Worm (Caenorhabditis elegans): Measurements from ENCODE around the gene sucg-1.
A peak's percentile ranks its signal among the peaks of the same experiment; 100 is the strongest.

sucg-1 gene

ce11 chrIV:7706805-7707204, 21.9 kb upstream of the sucg-1 start, which contains the start of gene F33D4.4:
F33D4.4 (minus strand) TSS chrIV:7706905.
- TF ChIP-seq fkh-10 (GFP tag; optimal IDR thresholded peaks at IDR 0.05) (no peak), lin-39 (tag; optimal IDR thresholded peaks at IDR 0.05) (no peak), nhr-23 (tag; optimal IDR thresholded peaks at IDR 0.05) (no peak), ZK546.5 (tag; optimal IDR thresholded peaks at IDR 0.05) (no peak), ceh-82 (tag; optimal IDR thresholded peaks at IDR 0.05) (no peak), R02D3.7 (tag; optimal IDR thresholded peaks at IDR 0.05) (no peak), jun-1 (tag; optimal IDR thresholded peaks at IDR 0.05) (no peak), snpc-4 (tag; optimal IDR thresholded peaks at IDR 0.05) (no peak), zag-1 (tag; optimal IDR thresholded peaks at IDR 0.05) (no peak), nhr-77 (tag; optimal IDR thresholded peaks at IDR 0.05) (no peak), ztf-4 (tag; optimal IDR thresholded peaks at IDR 0.05) (no peak), daf-12 (tag; optimal IDR thresholded peaks at IDR 0.05) (no peak)

ce11 chrIV:7709701-7710100, 19.0 kb upstream of the sucg-1 start, which contains the start of the genes mrpl-1, emc-6 and mrps-24:
mrpl-1 (minus strand) TSS chrIV:7709701.
emc-6 (minus strand) TSS chrIV:7709736.
mrps-24 (plus strand) TSS chrIV:7710045.
- TF ChIP-seq sea-2 (GFP tag; optimal IDR thresholded peaks at IDR 0.05), result no peak
- TF ChIP-seq nhr-77 (tag; optimal IDR thresholded peaks at IDR 0.05), result no peak
- no peak for TF ChIP-seq lsy-12 (tag; optimal IDR thresholded peaks at IDR 0.05)
- peak; percentile 68 for TF ChIP-seq nfya-1 (tag; optimal IDR thresholded peaks at IDR 0.05; ENCODE audit: insufficient read depth)
- TF ChIP-seq elt-3 (tag; optimal IDR thresholded peaks at IDR 0.05), result no peak
- TF ChIP-seq mml-1 (tag; optimal IDR thresholded peaks at IDR 0.05), result no peak
- TF ChIP-seq mdl-1 (tag; optimal IDR thresholded peaks at IDR 0.05), result no peak
- TF ChIP-seq elt-2 (tag; optimal IDR thresholded peaks at IDR 0.05), result peak; percentile 35
- TF ChIP-seq egl-27 (tag; optimal IDR thresholded peaks at IDR 0.05), result no peak
- TF ChIP-seq lin-15B (tag; optimal IDR thresholded peaks at IDR 0.05), result peak; percentile 88
- peak; percentile 13 for TF ChIP-seq tbx-2 (tag; optimal IDR thresholded peaks at IDR 0.05)
- peak; percentile 67 for TF ChIP-seq nhr-23 (tag; optimal IDR thresholded peaks at IDR 0.05)
- peak; percentile 82 for TF ChIP-seq pha-4 (tag; optimal IDR thresholded peaks at IDR 0.05)
- TF ChIP-seq R02D3.7 (tag; optimal IDR thresholded peaks at IDR 0.05), result no peak
- peak; percentile 34 for TF ChIP-seq pqm-1 (tag; optimal IDR thresholded peaks at IDR 0.05)
- TF ChIP-seq fkh-2 (tag; optimal IDR thresholded peaks at IDR 0.05), result no peak
- TF ChIP-seq nhr-12 (tag; optimal IDR thresholded peaks at IDR 0.05), result no peak
- TF ChIP-seq snpc-4 (tag; optimal IDR thresholded peaks at IDR 0.05), result peak; percentile 67
- peak; percentile 57 for TF ChIP-seq hmg-11 (tag; optimal IDR thresholded peaks at IDR 0.05)

- peak; percentile 51 for TF ChIP-seq ceh-28 (tag; optimal IDR thresholded peaks at IDR 0.05)
- TF ChIP-seq fos-1 (tag; optimal IDR thresholded peaks at IDR 0.05), result peak; percentile 42
- peak; percentile 99 for TF ChIP-seq elt-2 (tag; optimal IDR thresholded peaks at IDR 0.05)
- peak; percentile 75 for TF ChIP-seq jun-1 (tag; optimal IDR thresholded peaks at IDR 0.05)
- peak; percentile 98 for TF ChIP-seq pqm-1 (tag; optimal IDR thresholded peaks at IDR 0.05)
- no peak for TF ChIP-seq hmg-11 (tag; optimal IDR thresholded peaks at IDR 0.05)
These were observed 17.9 kb upstream of the sucg-1 start, which contains the start of gene nhr-8 for ce11 chrIV:7710824-7711223. nhr-8 (plus strand) TSS chrIV:7710983.

ce11 chrIV:7712252-7712651, 16.5 kb upstream of the sucg-1 start:
- TF ChIP-seq daf-12 (tag; optimal IDR thresholded peaks at IDR 0.05) (no peak), pha-4 (tag; optimal IDR thresholded peaks at IDR 0.05) (no peak), nhr-67 (tag; optimal IDR thresholded peaks at IDR 0.05) (no peak), elt-2 (tag; optimal IDR thresholded peaks at IDR 0.05) (peak; percentile 59), ceh-9 (tag; optimal IDR thresholded peaks at IDR 0.05) (no peak), nhr-77 (tag; optimal IDR thresholded peaks at IDR 0.05) (no peak), pqm-1 (tag; optimal IDR thresholded peaks at IDR 0.05) (peak; percentile 41), ZK546.5 (tag; optimal IDR thresholded peaks at IDR 0.05) (no peak), nhr-25 (tag; optimal IDR thresholded peaks at IDR 0.05) (no peak), fos-1 (tag; optimal IDR thresholded peaks at IDR 0.05) (no peak)

ce11 chrIV:7717916-7718315, 10.8 kb upstream of the sucg-1 start, which contains the start of gene F33D4.6:
F33D4.6 (minus strand) TSS chrIV:7718016.
- no peak for TF ChIP-seq skn-1 (tag; optimal IDR thresholded peaks at IDR 0.05)
- TF ChIP-seq daf-12 (tag; optimal IDR thresholded peaks at IDR 0.05), result no peak
- TF ChIP-seq nhr-23 (tag; optimal IDR thresholded peaks at IDR 0.05), result no peak
- no peak for TF ChIP-seq ZK546.5 (tag; optimal IDR thresholded peaks at IDR 0.05)
- no peak for TF ChIP-seq aly-2 (tag; optimal IDR thresholded peaks at IDR 0.05)
- no peak for TF ChIP-seq R02D3.7 (tag; optimal IDR thresholded peaks at IDR 0.05)
- no peak for TF ChIP-seq lin-39 (tag; optimal IDR thresholded peaks at IDR 0.05)
- no peak for TF ChIP-seq ama-1 (optimal IDR thresholded peaks at IDR 0.05)
- TF ChIP-seq nhr-76 (tag; optimal IDR thresholded peaks at IDR 0.05), result no peak
- TF ChIP-seq ceh-9 (tag; optimal IDR thresholded peaks at IDR 0.05), result no peak
- TF ChIP-seq lin-15B (tag; optimal IDR thresholded peaks at IDR 0.05), result no peak
- no peak for TF ChIP-seq elt-3 (tag; optimal IDR thresholded peaks at IDR 0.05)
- no peak for TF ChIP-seq eor-1 (tag; optimal IDR thresholded peaks at IDR 0.05)
- TF ChIP-seq unc-39 (tag; optimal IDR thresholded peaks at IDR 0.05), result no peak
- no peak for TF ChIP-seq unc-62 (GFP tag; optimal IDR thresholded peaks at IDR 0.05)
- no peak for TF ChIP-seq pha-4 (tag; optimal IDR thresholded peaks at IDR 0.05)
- TF ChIP-seq nhr-237 (tag; optimal IDR thresholded peaks at IDR 0.05), result no peak
- TF ChIP-seq nhr-11 (tag; optimal IDR thresholded peaks at IDR 0.05), result no peak
- no peak for TF ChIP-seq ztf-4 (tag; optimal IDR thresholded peaks at IDR 0.05)

Data from whole organism, L3 larva.